Worm (Caenorhabditis elegans) whole organism, L3 larva: ENCODE results near the gene rap-2.

Experiments
- R02D3.7 ChIP-seq: fragments of 150-350 bp; optimal IDR thresholded peaks from 2 replicates; lab custom pipeline; 2014; ENCODE audit warnings: missing biosample characterization, missing genetic modification characterization
- ama-1 ChIP-seq: fragments of 150-350 bp; optimal IDR thresholded peaks from 2 replicates; lab custom pipeline; 2018
- ceh-82 ChIP-seq: fragments of 150-350 bp; optimal IDR thresholded peaks from 2 replicates; lab custom pipeline; 2014; ENCODE audit warnings: missing biosample characterization, missing genetic modification characterization
- fkh-10 ChIP-seq: sonication (generic microtip); optimal IDR thresholded peaks from 2 replicates; lab custom pipeline; 2017; ENCODE audit warnings: missing biosample characterization, missing genetic modification reagents, missing genetic modification characterization
- jun-1 ChIP-seq: fragments of 150-350 bp; optimal IDR thresholded peaks from 2 replicates; lab custom pipeline; 2014; ENCODE audit warnings: missing biosample characterization, missing genetic modification reagents, missing genetic modification characterization
- nhr-76 ChIP-seq: fragments of 150-350 bp; sonication (generic microtip); optimal IDR thresholded peaks from 5 replicates; lab custom pipeline; 2014; ENCODE audit warnings: missing biosample characterization, missing genetic modification characterization
- pqm-1 ChIP-seq: fragments of 150-350 bp; optimal IDR thresholded peaks from 2 replicates; lab custom pipeline; 2017; ENCODE audit warnings: missing biosample characterization, missing genetic modification characterization, inconsistent platforms
- zag-1 ChIP-seq: fragments of 150-350 bp; optimal IDR thresholded peaks from 2 replicates; lab custom pipeline; 2014; ENCODE audit warnings: missing biosample characterization, missing genetic modification characterization

ce11 chrV:15087207-15087706 lies 23.4 kb upstream of the rap-2 start, which contains the start of the genes C01G10.15 and C01G10.6:
- TF ChIP-seq jun-1 (tag; lab: Kevin White, UChicago) (no peak), nhr-76 (tag; lab: Kevin White, UChicago) (no peak), pqm-1 (tag; lab: Kevin White, UChicago) (no peak), fkh-10 (GFP tag; lab: Kevin White, UChicago) (no peak), R02D3.7 (tag; lab: Kevin White, UChicago) (no peak), ama-1 (lab: Kevin White, UChicago) (no peak), ceh-82 (tag; lab: Kevin White, UChicago) (no peak), zag-1 (tag; lab: Kevin White, UChicago) (no peak)
